Worm (Caenorhabditis elegans) whole organism, L2 larva: ENCODE measurements around the gene dve-1.
A peak's percentile ranks its signal among the peaks of the same experiment; 100 is the strongest.

Experiments
- C34F6.9 ChIP-seq: fragments of 150-350 bp; optimal IDR thresholded peaks from 2 replicates; lab custom pipeline; 2014; ENCODE audit warnings: missing biosample characterization, missing genetic modification characterization
- F13H6.1 ChIP-seq: sonication (generic microtip); optimal IDR thresholded peaks from 2 replicates; lab custom pipeline; 2016; ENCODE audit warnings: missing genetic modification characterization, missing compliant biosample characterization
- R02D3.7 ChIP-seq: fragments of 150-350 bp; optimal IDR thresholded peaks from 2 replicates; lab custom pipeline; 2014; ENCODE audit warnings: missing biosample characterization, missing genetic modification characterization
- ZK546.5 ChIP-seq: sonication (generic microtip); optimal IDR thresholded peaks from 2 replicates; lab custom pipeline; 2017; ENCODE audit warnings: missing biosample characterization, missing genetic modification characterization
- alr-1 ChIP-seq: fragments of 150-350 bp; optimal IDR thresholded peaks from 2 replicates; lab custom pipeline; 2014; ENCODE audit warnings: missing biosample characterization, missing genetic modification characterization
- blmp-1 ChIP-seq: sonication (generic microtip); optimal IDR thresholded peaks from 2 replicates; lab custom pipeline; 2017; ENCODE audit warnings: missing genetic modification characterization, mild to moderate bottlenecking, missing compliant biosample characterization, antibody characterized with exemption, moderate library complexity; ENCODE audit not compliant: insufficient read depth
- ceh-16 ChIP-seq: fragments of 150-350 bp; optimal IDR thresholded peaks from 2 replicates; lab custom pipeline; 2014; ENCODE audit warnings: missing biosample characterization, missing genetic modification characterization
- ceh-82 ChIP-seq: fragments of 150-350 bp; optimal IDR thresholded peaks from 2 replicates; lab custom pipeline; 2014; ENCODE audit warnings: missing biosample characterization, missing genetic modification characterization
- crh-2 ChIP-seq: sonication (generic microtip); optimal IDR thresholded peaks from 2 replicates; lab custom pipeline; 2017; ENCODE audit warnings: missing biosample characterization, missing genetic modification characterization
- dmd-4 ChIP-seq: sonication (generic microtip); optimal IDR thresholded peaks from 2 replicates; lab custom pipeline; 2017; ENCODE audit warnings: missing biosample characterization, missing genetic modification characterization
- egl-27 ChIP-seq: sonication (generic microtip); optimal IDR thresholded peaks from 3 replicates; lab custom pipeline; 2017; ENCODE audit warnings: missing biosample characterization, missing genetic modification reagents, missing genetic modification characterization
- elt-1 ChIP-seq: fragments of 150-350 bp; optimal IDR thresholded peaks from 2 replicates; lab custom pipeline; 2014; ENCODE audit warnings: missing biosample characterization, missing genetic modification characterization
- fos-1 ChIP-seq: fragments of 150-350 bp; optimal IDR thresholded peaks from 2 replicates; lab custom pipeline; 2014; ENCODE audit warnings: missing biosample characterization, missing genetic modification characterization
- gmeb-1 ChIP-seq: fragments of 150-350 bp; optimal IDR thresholded peaks from 2 replicates; lab custom pipeline; 2014; ENCODE audit warnings: missing biosample characterization, missing genetic modification characterization
- lin-11 ChIP-seq: fragments of 150-350 bp; sonication (generic microtip); optimal IDR thresholded peaks from 2 replicates; lab custom pipeline; 2014; ENCODE audit warnings: missing biosample characterization, missing genetic modification characterization, inconsistent platforms, mixed read lengths
- lin-13 ChIP-seq: fragments of 150-350 bp; optimal IDR thresholded peaks from 2 replicates; lab custom pipeline; 2014; ENCODE audit warnings: missing biosample characterization, missing genetic modification reagents, missing genetic modification characterization
- lin-39 ChIP-seq: fragments of 150-350 bp; optimal IDR thresholded peaks from 2 replicates; lab custom pipeline; 2014; ENCODE audit warnings: missing biosample characterization, missing genetic modification reagents, missing genetic modification characterization
- lsy-2 ChIP-seq, 2 experiments: fragments of 150-350 bp in 1 of 2; sonication (generic microtip) in 1 of 2; optimal IDR thresholded peaks; 2 replicates each; lab custom pipeline; 2014 to 2017; ENCODE audit warnings: missing biosample characterization in 2 of 2, missing genetic modification characterization in 2 of 2
- mbf-1 ChIP-seq: sonication (generic microtip); optimal IDR thresholded peaks from 2 replicates; lab custom pipeline; 2017; ENCODE audit warnings: missing biosample characterization, missing genetic modification characterization
- nhr-10 ChIP-seq: sonication (generic microtip); optimal IDR thresholded peaks from 2 replicates; lab custom pipeline; 2017; ENCODE audit warnings: missing biosample characterization, missing genetic modification characterization
- nhr-11 ChIP-seq: fragments of 150-350 bp; optimal IDR thresholded peaks from 2 replicates; lab custom pipeline; 2014; ENCODE audit warnings: missing biosample characterization, missing genetic modification characterization
- nhr-129 ChIP-seq: fragments of 150-350 bp; optimal IDR thresholded peaks from 2 replicates; lab custom pipeline; 2014; ENCODE audit warnings: missing biosample characterization, missing genetic modification characterization
- nhr-21 ChIP-seq: fragments of 150-350 bp; optimal IDR thresholded peaks from 2 replicates; lab custom pipeline; 2014; ENCODE audit warnings: missing biosample characterization, missing genetic modification characterization
- nhr-23 ChIP-seq: fragments of 150-350 bp; optimal IDR thresholded peaks from 2 replicates; lab custom pipeline; 2014; ENCODE audit warnings: missing biosample characterization, missing genetic modification reagents, missing genetic modification characterization
- nhr-237 ChIP-seq: fragments of 150-350 bp; optimal IDR thresholded peaks from 2 replicates; lab custom pipeline; 2014; ENCODE audit warnings: missing biosample characterization, missing genetic modification characterization
- nhr-25 ChIP-seq: fragments of 150-350 bp; sonication (generic microtip); optimal IDR thresholded peaks from 3 replicates; lab custom pipeline; 2014; ENCODE audit warnings: missing biosample characterization, missing genetic modification characterization
- nhr-77 ChIP-seq: fragments of 150-350 bp; optimal IDR thresholded peaks from 2 replicates; lab custom pipeline; 2014; ENCODE audit warnings: missing biosample characterization, missing genetic modification characterization
- peb-1 ChIP-seq: fragments of 150-350 bp; optimal IDR thresholded peaks from 2 replicates; lab custom pipeline; 2014; ENCODE audit warnings: missing biosample characterization, missing genetic modification characterization
- sem-4 ChIP-seq: fragments of 150-350 bp; optimal IDR thresholded peaks from 2 replicates; lab custom pipeline; 2014; ENCODE audit warnings: missing biosample characterization, missing genetic modification reagents, missing genetic modification characterization
- sma-3 ChIP-seq: sonication (generic microtip); optimal IDR thresholded peaks from 2 replicates; lab custom pipeline; 2016; ENCODE audit warnings: missing genetic modification reagents, missing genetic modification characterization, missing compliant biosample characterization
- sma-9 ChIP-seq, 2 experiments: fragments of 150-350 bp in 1 of 2; sonication (generic microtip) in 1 of 2; optimal IDR thresholded peaks; 2 replicates each; lab custom pipeline; 2014 to 2016; ENCODE audit warnings: missing genetic modification characterization in 2 of 2, mild to moderate bottlenecking in 1 of 2, missing biosample characterization in 1 of 2, missing compliant biosample characterization in 1 of 2, missing genetic modification reagents in 1 of 2, moderate library complexity in 1 of 2
- unc-55 ChIP-seq: fragments of 150-350 bp; sonication (generic microtip); optimal IDR thresholded peaks from 3 replicates; lab custom pipeline; 2014; ENCODE audit warnings: missing biosample characterization, missing genetic modification reagents, missing genetic modification characterization
- unc-62 ChIP-seq: fragments of 150-350 bp; optimal IDR thresholded peaks from 2 replicates; lab custom pipeline; 2014; ENCODE audit warnings: missing biosample characterization, missing genetic modification reagents, missing genetic modification characterization
- zag-1 ChIP-seq: fragments of 150-350 bp; optimal IDR thresholded peaks from 2 replicates; lab custom pipeline; 2014; ENCODE audit warnings: missing biosample characterization, missing genetic modification characterization
- ztf-1 ChIP-seq: fragments of 200-800 bp; sonication (Bioruptor generic); conservative IDR thresholded peaks from 2 replicates; pipeline ENCODE4 v1.3.6; 2022; ENCODE audit warnings: missing genetic modification characterization, missing compliant biosample characterization
- ztf-11 ChIP-seq: sonication (generic microtip); optimal IDR thresholded peaks from 2 replicates; lab custom pipeline; 2017; ENCODE audit warnings: missing biosample characterization, missing genetic modification characterization

dve-1 gene

DNA sequence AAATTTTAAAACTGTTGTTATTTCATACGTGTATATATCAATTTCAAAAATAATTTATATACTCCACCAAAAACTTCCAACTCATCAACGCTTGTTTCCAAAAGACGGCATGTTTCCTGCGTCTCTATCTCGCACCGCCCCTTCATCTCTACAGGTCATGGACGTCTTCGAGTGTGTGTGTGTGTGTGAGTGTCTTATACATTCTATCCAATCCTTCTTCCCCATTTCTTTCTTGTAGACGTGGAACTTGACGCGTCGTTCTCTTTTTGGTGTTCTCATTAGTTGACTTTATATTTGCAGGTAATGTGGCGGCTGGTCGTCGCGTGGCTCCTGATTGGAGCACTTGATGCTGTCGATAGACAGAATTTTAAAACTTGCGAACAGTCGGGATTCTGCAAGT is 26.7 kb upstream of the dve-1 start, which contains the start of gene aagr-4:
Gene aagr-4, plus strand, starts transcription at position 301 of the 400 bp plus-strand sequence.
- no peak for TF ChIP-seq nhr-237 (tag; lab: Kevin White, UChicago)
- TF ChIP-seq ztf-11 (tag; lab: Kevin White, UChicago), result no peak
- TF ChIP-seq lin-11 (tag; lab: Kevin White, UChicago), result no peak
- no peak for TF ChIP-seq nhr-23 (tag; lab: Kevin White, UChicago)
- no peak for TF ChIP-seq ztf-1 (GFP tag; lab: Robert Waterston, UW)
- TF ChIP-seq sem-4, result no peak
- TF ChIP-seq nhr-21 (tag; lab: Kevin White, UChicago), result no peak
- no peak for TF ChIP-seq sma-9 (GFP tag; optimal IDR thresholded peaks at IDR 0.05; lab: Kevin White, UChicago)
- no peak for TF ChIP-seq sma-9 (tag; optimal IDR thresholded peaks at IDR 0.05; lab: Kevin White, UChicago)
- no peak for TF ChIP-seq unc-62 (GFP tag; lab: Kevin White, UChicago)
- no peak for TF ChIP-seq gmeb-1
- TF ChIP-seq ceh-16 (tag; lab: Kevin White, UChicago), result no peak
- TF ChIP-seq blmp-1 (tag; lab: Kevin White, UChicago), result no peak
- no peak for TF ChIP-seq sma-3
- no peak for TF ChIP-seq ceh-82 (tag; lab: Kevin White, UChicago)
- no peak for TF ChIP-seq zag-1 (tag; lab: Kevin White, UChicago)
- TF ChIP-seq nhr-10 (tag; lab: Kevin White, UChicago), result no peak

DNA sequence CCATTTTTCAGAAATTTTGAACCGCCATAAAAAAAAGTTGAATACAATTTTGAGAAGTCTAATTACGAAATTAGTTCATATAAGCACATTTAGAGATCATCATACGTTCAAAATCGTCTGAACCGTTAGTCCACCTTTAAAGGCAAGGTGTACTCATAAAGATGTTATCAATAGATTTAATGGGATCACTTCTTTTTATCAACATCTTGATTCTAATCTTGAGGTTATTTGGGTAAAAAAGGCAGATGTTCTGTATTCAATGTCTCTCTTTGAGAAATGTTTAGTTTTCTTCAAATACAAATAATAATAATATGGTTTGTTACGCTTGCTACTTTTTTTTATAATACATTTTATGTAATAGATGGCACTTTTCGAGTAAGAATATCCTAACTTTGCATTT is 25.7 kb upstream of the dve-1 start:
- TF ChIP-seq elt-1 (tag; lab: Kevin White, UChicago) (peak; percentile 45), unc-55 (GFP tag; lab: Kevin White, UChicago) (no peak), lin-39 (tag; lab: Kevin White, UChicago) (no peak)
- TF ChIP-seq, all 48 proteins: peak for 1

DNA sequence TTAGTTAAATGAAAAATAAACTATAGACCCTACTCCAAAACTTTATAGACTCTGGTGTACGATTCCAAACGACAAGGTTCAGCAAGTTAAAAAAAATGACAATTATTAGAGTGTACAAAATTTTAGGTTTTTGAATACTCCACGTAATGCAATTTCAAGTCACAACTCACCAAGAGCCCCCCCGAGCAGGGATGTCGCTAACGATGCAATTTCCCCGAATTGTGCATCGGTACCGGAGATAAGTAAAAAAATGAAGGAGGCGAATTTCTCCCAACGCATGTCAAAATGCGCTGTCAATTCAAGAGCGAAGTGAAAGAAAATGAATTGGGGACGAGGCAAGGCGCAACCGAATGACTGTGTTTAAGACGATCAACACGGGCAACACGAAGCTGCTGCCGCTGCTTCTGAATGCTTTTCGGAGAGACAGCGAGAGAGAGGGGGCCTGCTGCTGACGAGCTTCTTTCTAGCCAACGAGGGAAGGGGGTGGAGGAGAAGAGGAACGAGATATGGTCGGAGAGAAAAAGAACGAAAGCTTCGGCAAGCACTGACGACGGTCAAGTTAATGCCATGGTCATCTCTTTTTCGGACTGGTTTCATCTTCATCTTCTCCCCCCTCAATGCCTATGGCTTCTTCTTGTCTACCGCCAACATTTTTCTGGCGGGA is 23.7 kb upstream of the dve-1 start, which contains the start of gene abu-12:
Gene abu-12, minus strand, starts transcription at position 472 of the 664 bp plus-strand sequence.
- TF ChIP-seq elt-1 (tag; lab: Kevin White, UChicago) (no peak), nhr-10 (tag; lab: Kevin White, UChicago) (no peak), nhr-23 (tag; lab: Kevin White, UChicago) (no peak), nhr-11 (tag; lab: Kevin White, UChicago) (no peak)

DNA sequence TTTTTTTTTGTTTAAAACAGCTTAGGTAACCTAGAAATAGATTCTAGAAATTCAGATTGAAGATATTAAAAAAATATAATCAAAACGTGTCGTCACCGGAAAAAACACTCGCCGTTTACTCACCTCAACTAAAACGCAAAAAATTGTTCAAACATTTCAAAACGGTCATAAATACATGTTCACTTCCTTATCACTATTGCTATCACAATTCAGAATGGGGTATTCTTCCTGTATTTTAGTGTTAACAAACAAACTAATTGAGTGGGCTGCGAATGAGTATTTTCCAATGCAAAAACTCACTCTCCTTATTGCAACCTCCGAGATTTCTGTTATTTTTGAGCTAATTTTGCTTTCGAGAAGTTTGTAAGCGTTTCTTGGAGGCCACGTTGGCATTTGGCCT is 16.2 kb upstream of the dve-1 start, which contains the start of gene F52D1.2:
Gene F52D1.2, minus strand, starts transcription at position 393 of the 400 bp plus-strand sequence.
- TF ChIP-seq fos-1 (tag; lab: Kevin White, UChicago) (peak; percentile 70), nhr-10 (tag; lab: Kevin White, UChicago) (no peak), unc-62 (GFP tag; lab: Kevin White, UChicago) (no peak)

DNA sequence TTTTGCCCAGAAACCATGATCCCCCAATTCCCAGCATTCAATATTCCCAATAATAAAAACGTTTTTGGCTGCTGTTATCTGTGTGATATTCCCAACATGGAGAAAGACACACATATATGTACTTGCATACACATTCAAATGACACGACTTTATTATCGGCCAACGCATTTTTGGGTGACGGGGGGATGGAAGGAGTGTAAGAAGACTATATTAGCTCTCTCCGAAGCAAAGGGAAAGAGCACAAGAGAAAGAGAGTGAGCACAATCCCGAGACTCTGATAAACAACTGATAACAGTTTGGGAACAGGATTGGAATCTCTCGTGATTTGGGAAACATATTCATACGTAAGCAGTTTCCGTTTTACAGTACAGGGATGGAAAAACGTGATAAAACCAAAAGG is 6.8 kb upstream of the dve-1 start:
- TF ChIP-seq ztf-11 (tag; lab: Kevin White, UChicago) (no peak), ceh-16 (tag; lab: Kevin White, UChicago) (no peak), nhr-237 (tag; lab: Kevin White, UChicago) (no peak), lin-13 (no peak), nhr-25 (tag; lab: Kevin White, UChicago) (no peak), lin-11 (tag; lab: Kevin White, UChicago) (no peak), elt-1 (tag; lab: Kevin White, UChicago) (no peak), peb-1 (tag; lab: Kevin White, UChicago) (no peak), sem-4 (no peak), egl-27 (tag; lab: Kevin White, UChicago) (no peak), fos-1 (tag; lab: Kevin White, UChicago) (peak; percentile 86), unc-62 (GFP tag; lab: Kevin White, UChicago) (no peak), sma-9 (GFP tag; optimal IDR thresholded peaks at IDR 0.05; lab: Kevin White, UChicago) (peak; percentile 11), sma-9 (tag; optimal IDR thresholded peaks at IDR 0.05; lab: Kevin White, UChicago) (no peak), ztf-1 (GFP tag; lab: Robert Waterston, UW) (no peak), sma-3 (peak; percentile 23), R02D3.7 (no peak), nhr-77 (tag; lab: Kevin White, UChicago) (no peak), nhr-129 (no peak), C34F6.9 (tag; lab: Kevin White, UChicago) (no peak), nhr-10 (tag; lab: Kevin White, UChicago) (no peak), ZK546.5 (tag; lab: Kevin White, UChicago) (no peak), alr-1 (tag; lab: Kevin White, UChicago) (no peak), dmd-4 (tag; lab: Kevin White, UChicago) (no peak), lsy-2 (tag; optimal IDR thresholded peaks at IDR 0.05; lab: Kevin White, UChicago) (no peak), nhr-11 (tag; lab: Kevin White, UChicago) (no peak), mbf-1 (no peak), gmeb-1 (no peak), crh-2 (peak; percentile 73), nhr-21 (tag; lab: Kevin White, UChicago) (no peak), F13H6.1 (peak; percentile 12)
